Fruit fly (Drosophila melanogaster): Measurements from ENCODE around the gene CG13982.

The CG13982 gene

DNA sequence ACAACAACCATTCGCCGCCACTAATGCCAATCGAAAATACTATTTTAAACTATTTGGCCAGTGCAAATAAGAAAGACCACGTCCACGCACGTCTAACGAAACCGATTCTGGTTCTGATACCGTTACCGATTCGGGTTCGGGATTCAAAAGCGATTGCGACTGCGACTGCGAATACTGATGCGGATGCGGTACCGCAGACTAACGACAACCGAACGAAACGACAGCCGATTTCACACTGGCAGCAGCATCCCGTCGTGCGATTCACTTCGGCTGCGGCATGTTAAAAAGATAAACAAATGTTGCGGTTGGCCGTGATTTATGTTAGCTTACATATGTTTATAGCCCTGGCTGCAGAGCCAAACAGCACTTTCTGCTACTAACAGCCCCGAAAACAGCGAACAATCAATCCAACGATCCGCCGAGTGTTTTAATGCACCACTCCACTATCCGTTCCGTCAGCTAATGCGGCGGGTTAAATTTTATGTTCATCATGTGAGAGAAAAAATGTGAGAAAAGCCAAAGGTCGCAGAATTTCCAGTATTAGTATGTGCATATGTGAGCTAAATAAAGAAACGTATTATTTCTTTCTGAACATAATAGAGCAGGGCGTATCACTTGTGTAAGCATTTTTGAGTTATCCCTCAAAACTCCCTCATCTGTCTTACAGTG, 892 bp upstream of the CG13982 start, which contains the start of gene DIP-epsilon:
DIP-epsilon (minus strand) TSS at position 238 of the 669 bp plus-strand sequence.
- TF ChIP-seq kay (GFP tag; ENCODE audit: borderline replicate concordance) (no peak), CG12768 (GFP tag; optimal IDR thresholded peaks at IDR 0.05) (no peak), Mnt (GFP tag; optimal IDR thresholded peaks at IDR 0.05) (no peak), cnc (optimal IDR thresholded peaks at IDR 0.05) (no peak), CG14711 (tag; optimal IDR thresholded peaks at IDR 0.05) (no peak), cic (GFP tag; optimal IDR thresholded peaks at IDR 0.05) (no peak), Crg-1 (GFP tag; optimal IDR thresholded peaks at IDR 0.05) (no peak), CG7045 (GFP tag; optimal IDR thresholded peaks at IDR 0.05) (no peak), CG5204 (GFP tag; optimal IDR thresholded peaks at IDR 0.05) (no peak), CG11617 (GFP tag; optimal IDR thresholded peaks at IDR 0.05) (no peak), Hr96 (GFP tag; optimal IDR thresholded peaks at IDR 0.05) (no peak), Clk (GFP tag; optimal IDR thresholded peaks at IDR 0.05) (no peak), CG7101 (tag; optimal IDR thresholded peaks at IDR 0.05) (no peak), toe (GFP tag; optimal IDR thresholded peaks at IDR 0.05) (no peak), tj (GFP tag; optimal IDR thresholded peaks at IDR 0.05) (no peak), CG1620 (GFP tag; optimal IDR thresholded peaks at IDR 0.05) (no peak), CG33017 (tag; optimal IDR thresholded peaks at IDR 0.05) (no peak), bab1 (GFP tag; optimal IDR thresholded peaks at IDR 0.05) (no peak), ovo (GFP tag; optimal IDR thresholded peaks at IDR 0.05) (no peak)

DNA sequence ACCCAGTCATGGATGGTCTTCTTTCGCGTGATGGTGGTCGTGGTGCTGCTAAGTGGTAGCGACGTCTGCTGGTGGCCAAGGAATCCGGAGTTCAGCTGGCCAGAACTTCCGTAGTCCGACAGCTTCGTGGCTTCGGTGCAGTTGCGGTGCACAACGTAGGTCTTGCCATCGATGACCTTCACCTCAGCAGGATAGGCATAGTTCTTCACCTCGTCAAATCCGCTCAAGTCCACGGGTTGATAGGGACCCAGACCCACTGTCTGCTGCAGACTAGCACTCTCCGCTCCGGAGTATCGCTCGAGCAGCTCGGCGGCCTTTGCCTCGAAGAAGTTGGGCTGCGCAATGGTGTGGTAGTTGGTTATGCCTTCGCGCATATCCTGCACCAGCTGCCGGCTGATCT, 9.4 kb downstream of the CG13982 start:
- no peak for TF ChIP-seq CG33017 (tag; optimal IDR thresholded peaks at IDR 0.05)
- TF ChIP-seq CG5204 (GFP tag; optimal IDR thresholded peaks at IDR 0.05) = no peak
- no peak for TF ChIP-seq kay (GFP tag; ENCODE audit: borderline replicate concordance)
- TF ChIP-seq CG1620 (GFP tag; optimal IDR thresholded peaks at IDR 0.05) = no peak
- no peak for TF ChIP-seq bab1 (GFP tag; optimal IDR thresholded peaks at IDR 0.05)
- no peak for TF ChIP-seq CG12768 (GFP tag; optimal IDR thresholded peaks at IDR 0.05)
- no peak for TF ChIP-seq CG7101 (tag; optimal IDR thresholded peaks at IDR 0.05)
- TF ChIP-seq pad (GFP tag; optimal IDR thresholded peaks at IDR 0.05) = no peak
- TF ChIP-seq ovo (GFP tag; optimal IDR thresholded peaks at IDR 0.05) = no peak
- no peak for TF ChIP-seq toe (GFP tag; optimal IDR thresholded peaks at IDR 0.05)
- TF ChIP-seq cic (GFP tag; optimal IDR thresholded peaks at IDR 0.05) = no peak
- TF ChIP-seq cnc (optimal IDR thresholded peaks at IDR 0.05) = no peak
- no peak for TF ChIP-seq CG11617 (GFP tag; optimal IDR thresholded peaks at IDR 0.05)
- TF ChIP-seq Hr96 (GFP tag; optimal IDR thresholded peaks at IDR 0.05) = no peak

DNA sequence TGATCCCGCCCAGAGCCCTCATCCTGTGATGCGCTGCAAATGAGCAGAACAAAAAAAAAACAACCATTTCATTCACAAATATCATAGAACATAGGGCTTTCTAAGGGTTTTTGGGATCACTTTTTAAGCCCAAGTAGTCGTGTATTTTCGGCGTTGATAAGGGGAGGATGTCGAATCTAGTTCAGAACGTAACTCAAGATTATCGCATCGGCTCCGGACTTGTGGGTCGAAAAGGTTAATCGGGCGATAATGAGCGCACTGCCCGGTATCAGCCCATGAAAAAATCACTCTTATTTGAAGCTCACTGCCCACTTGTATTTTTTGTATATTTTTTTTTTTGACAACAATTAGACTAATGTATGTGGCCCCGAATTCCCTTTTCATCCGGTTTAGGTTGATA, 10.4 kb downstream of the CG13982 start:
- TF ChIP-seq CG7045 (GFP tag; optimal IDR thresholded peaks at IDR 0.05) (no peak), ovo (GFP tag; optimal IDR thresholded peaks at IDR 0.05) (no peak), cnc (optimal IDR thresholded peaks at IDR 0.05) (no peak), CG14711 (tag; optimal IDR thresholded peaks at IDR 0.05) (no peak), CG33017 (tag; optimal IDR thresholded peaks at IDR 0.05) (no peak)

DNA sequence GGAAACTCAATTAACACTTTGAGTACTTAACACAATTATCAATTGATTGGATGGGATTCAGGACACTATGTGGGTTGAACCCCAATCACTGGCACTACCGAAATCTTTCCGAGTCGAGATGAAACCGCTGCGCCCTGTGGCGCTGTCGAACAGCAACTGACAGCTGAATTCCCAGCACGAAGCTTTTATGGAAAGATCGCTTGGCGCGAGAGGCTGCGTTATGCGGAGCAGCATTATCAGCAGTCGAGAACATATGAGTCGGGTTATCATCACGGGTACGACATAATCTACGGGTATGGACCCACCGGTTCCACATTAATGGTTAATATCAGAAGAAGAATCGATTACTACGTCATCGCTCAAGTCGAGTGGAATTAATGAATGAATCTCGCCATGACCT, 11.0 kb downstream of the CG13982 start, which contains the start of gene Tig:
Tig (minus strand) TSS at position 163 of the 400 bp plus-strand sequence.
- no peak for TF ChIP-seq CG12768 (GFP tag; optimal IDR thresholded peaks at IDR 0.05)
- no peak for TF ChIP-seq CG14711 (tag; optimal IDR thresholded peaks at IDR 0.05)
- no peak for TF ChIP-seq Hr96 (GFP tag; optimal IDR thresholded peaks at IDR 0.05)
- TF ChIP-seq kay (GFP tag; ENCODE audit: borderline replicate concordance) = no peak
- no peak for TF ChIP-seq Crg-1 (GFP tag; optimal IDR thresholded peaks at IDR 0.05)
- no peak for TF ChIP-seq Clk (GFP tag; optimal IDR thresholded peaks at IDR 0.05)
- no peak for TF ChIP-seq cic (GFP tag; optimal IDR thresholded peaks at IDR 0.05)
- no peak for TF ChIP-seq toe (GFP tag; optimal IDR thresholded peaks at IDR 0.05)
- no peak for TF ChIP-seq ovo (GFP tag; optimal IDR thresholded peaks at IDR 0.05)
- TF ChIP-seq CG5204 (GFP tag; optimal IDR thresholded peaks at IDR 0.05) = no peak
- TF ChIP-seq CG11617 (GFP tag; optimal IDR thresholded peaks at IDR 0.05) = no peak
- no peak for TF ChIP-seq CG7045 (GFP tag; optimal IDR thresholded peaks at IDR 0.05)

DNA sequence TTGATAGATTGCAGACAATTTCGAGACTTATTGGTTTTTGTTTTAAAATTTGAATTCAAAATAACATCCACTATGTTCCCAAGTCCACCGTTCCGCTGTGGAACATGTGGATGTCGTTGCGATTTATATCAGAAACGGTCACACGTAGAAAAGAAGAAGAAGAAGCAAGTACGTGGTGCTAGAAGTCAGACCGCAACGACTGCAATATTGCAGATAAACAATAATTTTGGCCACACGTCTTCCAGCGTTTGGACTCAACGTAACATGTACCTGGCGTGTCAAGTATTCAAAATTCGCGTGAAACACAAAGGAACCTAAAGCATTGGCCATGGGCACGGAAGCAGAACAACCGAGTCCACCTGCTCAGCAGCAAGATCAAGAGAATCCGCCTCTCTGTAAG, 12.1 kb downstream of the CG13982 start, which contains the start of gene Fic:
Fic (plus strand) TSS at position 139 of the 400 bp plus-strand sequence.
- TF ChIP-seq bab1 (GFP tag; optimal IDR thresholded peaks at IDR 0.05) (peak; percentile 8), Crg-1 (GFP tag; optimal IDR thresholded peaks at IDR 0.05) (no peak), tj (GFP tag; optimal IDR thresholded peaks at IDR 0.05) (peak; percentile 57), Mnt (GFP tag; optimal IDR thresholded peaks at IDR 0.05) (peak; percentile 41), cic (GFP tag; optimal IDR thresholded peaks at IDR 0.05) (no peak), toe (GFP tag; optimal IDR thresholded peaks at IDR 0.05) (no peak), CG33017 (tag; optimal IDR thresholded peaks at IDR 0.05) (no peak), kay (GFP tag; ENCODE audit: borderline replicate concordance) (no peak)

DNA sequence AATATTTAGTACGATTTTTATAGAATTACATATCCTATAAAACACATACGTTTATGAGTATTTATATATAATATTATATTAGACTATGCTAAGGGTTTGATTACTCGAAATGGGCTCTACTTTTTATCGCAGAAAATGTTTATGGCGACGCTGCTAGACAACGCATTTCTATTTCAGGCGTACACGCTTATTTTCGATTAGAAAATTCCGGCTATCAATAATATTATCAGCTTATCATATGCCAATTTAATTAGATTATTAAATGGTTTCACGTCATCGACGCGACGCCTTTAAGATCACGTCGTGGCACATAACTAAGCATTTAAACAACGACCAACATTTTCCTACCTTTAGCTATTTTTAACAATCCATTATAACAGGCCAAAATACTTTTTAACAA, 14.2 kb downstream of the CG13982 start:
- TF ChIP-seq CG1620 (GFP tag; optimal IDR thresholded peaks at IDR 0.05) (no peak), kay (GFP tag; ENCODE audit: borderline replicate concordance) (peak; percentile 80), pad (GFP tag; optimal IDR thresholded peaks at IDR 0.05) (no peak)
